Fruit fly (Drosophila melanogaster): ENCODE data around the gene jub.

Gene jub

dm6 chrX:13879169-13879821 is 49.2 kb upstream of the jub start (continued):
- TF ChIP-seq Sox102F (GFP tag; optimal IDR thresholded peaks at IDR 0.05) (peak; percentile 5), CG11504 (tag; optimal IDR thresholded peaks at IDR 0.05) (peak; percentile 34), chm (GFP tag; IDR thresholded peaks at IDR 0.05) (no peak), CG9876 (GFP tag; optimal IDR thresholded peaks at IDR 0.05) (no peak), CG12219 (GFP tag; optimal IDR thresholded peaks at IDR 0.05) (no peak), Poxn (GFP tag; IDR thresholded peaks at IDR 0.05) (no peak), mam (GFP tag; optimal IDR thresholded peaks at IDR 0.05) (no peak), CG6254 (GFP tag; optimal IDR thresholded peaks at IDR 0.05) (no peak), CG1233 (GFP tag; optimal IDR thresholded peaks at IDR 0.05) (peak; percentile 10), CG7839 (tag; optimal IDR thresholded peaks at IDR 0.05) (peak; percentile 7), ranshi (GFP tag; IDR thresholded peaks at IDR 0.05) (no peak), tna (GFP tag; IDR thresholded peaks at IDR 0.05; ENCODE audit: partially characterized antibody) (no peak), Ets65A (GFP tag) (peak; percentile 74), h (optimal IDR thresholded peaks at IDR 0.05) (no peak), CG15514 (GFP tag; optimal IDR thresholded peaks at IDR 0.05) (peak; percentile 3), sd (tag; optimal IDR thresholded peaks at IDR 0.05) (no peak)

- TF ChIP-seq lov (optimal IDR thresholded peaks at IDR 0.05): no peak
- no peak for TF ChIP-seq lov (GFP tag; IDR thresholded peaks at IDR 0.05)
- TF ChIP-seq tx (GFP tag; optimal IDR thresholded peaks at IDR 0.05): no peak
- TF ChIP-seq CG7556 (GFP tag; optimal IDR thresholded peaks at IDR 0.05): no peak
- no peak for TF ChIP-seq ems (GFP tag; optimal IDR thresholded peaks at IDR 0.05)
- no peak for TF ChIP-seq Bdp1 (GFP tag; optimal IDR thresholded peaks at IDR 0.05)
- TF ChIP-seq CG6175 (GFP tag; IDR thresholded peaks at IDR 0.05): no peak
- peak; percentile 25 for TF ChIP-seq pum (GFP tag; optimal IDR thresholded peaks at IDR 0.05)
- no peak for TF ChIP-seq D19B (GFP tag; optimal IDR thresholded peaks at IDR 0.05)
- no peak for TF ChIP-seq CG8944 (GFP tag; optimal IDR thresholded peaks at IDR 0.05)
- no peak for TF ChIP-seq CG12236 (GFP tag; optimal IDR thresholded peaks at IDR 0.05)
- TF ChIP-seq sens (GFP tag): peak; percentile 69
- TF ChIP-seq CG30403 (GFP tag; optimal IDR thresholded peaks at IDR 0.05): peak; percentile 0
- TF ChIP-seq vfl (GFP tag; optimal IDR thresholded peaks at IDR 0.05): no peak
- TF ChIP-seq CG4404 (GFP tag; IDR thresholded peaks at IDR 0.05): no peak
- TF ChIP-seq unc-4 (GFP tag; IDR thresholded peaks at IDR 0.05; ENCODE audit: partially characterized antibody): peak; percentile 26; the same call in 1 of the 2 replicates
- TF ChIP-seq Bgb (GFP tag; IDR thresholded peaks at IDR 0.05; ENCODE audit: partially characterized antibody): peak; percentile 51; the same call in 1 of the 2 replicates
- TF ChIP-seq sc (optimal IDR thresholded peaks at IDR 0.05): no peak
- TF ChIP-seq sc (GFP tag; optimal IDR thresholded peaks at IDR 0.05): no peak
- peak; percentile 44 for TF ChIP-seq Jarid2 (GFP tag; optimal IDR thresholded peaks at IDR 0.05)
- no peak for TF ChIP-seq danr (GFP tag; IDR thresholded peaks at IDR 0.05)
- no peak for TF ChIP-seq dimm (GFP tag; IDR thresholded peaks at IDR 0.05)
- no peak for TF ChIP-seq Dek (tag; optimal IDR thresholded peaks at IDR 0.05)
- no peak for TF ChIP-seq CG31441 (GFP tag; IDR thresholded peaks at IDR 0.05)
- TF ChIP-seq CG15514 (GFP tag; optimal IDR thresholded peaks at IDR 0.05): peak; percentile 92
- TF ChIP-seq mld (GFP tag; IDR thresholded peaks at IDR 0.05; ENCODE audit: partially characterized antibody): no peak
- no peak for TF ChIP-seq CG14667 (GFP tag; IDR thresholded peaks at IDR 0.05)
- peak; percentile 2 for TF ChIP-seq trem (tag; optimal IDR thresholded peaks at IDR 0.05)
- peak; percentile 70 for TF ChIP-seq CG13287 (GFP tag; IDR thresholded peaks at IDR 0.05; ENCODE audit: partially characterized antibody)
- TF ChIP-seq CG15073 (GFP tag; optimal IDR thresholded peaks at IDR 0.05): no peak
- no peak for TF ChIP-seq gcm2 (GFP tag; optimal IDR thresholded peaks at IDR 0.05)
- peak; percentile 31 to 42 for TF ChIP-seq dpn (GFP tag; optimal IDR thresholded peaks at IDR 0.05)
- no peak for TF ChIP-seq tio (GFP tag; optimal IDR thresholded peaks at IDR 0.05)
- TF ChIP-seq gfzf (GFP tag; optimal IDR thresholded peaks at IDR 0.05): peak; percentile 85
- TF ChIP-seq Dbx (GFP tag; IDR thresholded peaks at IDR 0.05): no peak
- TF ChIP-seq fd3F (GFP tag; optimal IDR thresholded peaks at IDR 0.05): no peak
Measured at dm6 chrX:13845728-13846127, 15.6 kb upstream of the jub start, which contains the start of gene AMPdeam. Gene AMPdeam, minus strand, starts transcription at chrX:13845866.

Measured in whole organism, embryonic.